Fruit fly (Drosophila melanogaster): ENCODE results near the gene CG4836.

DNA sequence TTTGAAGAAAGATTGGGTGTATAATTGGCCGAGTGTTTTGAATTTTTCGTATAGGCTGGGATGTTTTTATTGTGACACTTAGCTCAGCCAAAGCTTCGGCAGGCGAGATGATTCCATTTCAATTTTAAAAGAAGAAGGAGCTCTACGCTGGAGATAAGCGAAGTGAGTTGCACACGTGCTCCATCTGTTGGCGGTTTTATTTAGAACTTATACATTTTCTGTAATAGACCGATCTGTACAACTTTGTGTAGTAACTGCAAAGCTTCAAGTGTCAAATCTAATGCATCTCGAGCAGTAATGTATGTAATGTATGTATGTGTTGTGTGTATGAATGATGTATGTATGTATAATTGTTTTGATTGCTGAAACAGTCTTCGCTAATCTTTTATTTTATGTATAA is 52.8 kb downstream of the CG4836 start:
- TF ChIP-seq CG8478 (optimal IDR thresholded peaks at IDR 0.05): no peak
- no peak for TF ChIP-seq Dll (optimal IDR thresholded peaks at IDR 0.05)

All from whole organism.